Worm (Caenorhabditis elegans) whole organism, L1 larva: ENCODE results near the gene ZC250.5.

ENCODE experiments used
- C34B4.2 ChIP-seq: sonication (generic microtip); optimal IDR thresholded peaks from 2 replicates; lab custom pipeline; 2017; ENCODE audit warnings: mild to moderate bottlenecking, missing genetic modification characterization, missing compliant biosample characterization
- F16B12.6 ChIP-seq: fragments of 150-350 bp; optimal IDR thresholded peaks from 2 replicates; lab custom pipeline; 2014; ENCODE audit warnings: missing biosample characterization, missing genetic modification characterization
- blmp-1 ChIP-seq: fragments of 150-350 bp; optimal IDR thresholded peaks from 2 replicates; lab custom pipeline; 2014; ENCODE audit warnings: missing biosample characterization, missing genetic modification characterization
- ces-1 ChIP-seq: fragments of 150-350 bp; optimal IDR thresholded peaks from 2 replicates; lab custom pipeline; 2014; ENCODE audit warnings: missing biosample characterization, missing genetic modification reagents, missing genetic modification characterization
- dpl-1 ChIP-seq, 3 experiments: fragments of 150-350 bp in 2 of 3; sonication (generic microtip) in 1 of 3; optimal IDR thresholded peaks; 2 replicates each; lab custom pipeline; 2014 to 2017; ENCODE audit warnings: missing biosample characterization in 3 of 3, missing genetic modification characterization in 3 of 3, missing genetic modification reagents in 3 of 3
- dsc-1 ChIP-seq: sonication (generic microtip); optimal IDR thresholded peaks from 2 replicates; lab custom pipeline; 2016; ENCODE audit warnings: mild to moderate bottlenecking, missing genetic modification characterization, missing compliant biosample characterization
- efl-1 ChIP-seq, 4 experiments: fragments of 150-350 bp; optimal IDR thresholded peaks in 3 of 4; peaks in 1 of 4; 1 replicate in 1 of 4; 2 replicates in 3 of 4; lab custom pipeline; 2014; ENCODE audit warnings: missing biosample characterization in 2 of 4, missing genetic modification characterization in 2 of 4, missing genetic modification reagents in 2 of 4
- efl-3 ChIP-seq: fragments of 200-800 bp; sonication (Bioruptor generic); optimal IDR thresholded peaks from 2 replicates; lab custom pipeline; 2018; ENCODE audit warnings: mild to moderate bottlenecking, missing genetic modification characterization, missing compliant biosample characterization
- elt-2 ChIP-seq: sonication (generic microtip); optimal IDR thresholded peaks from 2 replicates; lab custom pipeline; 2016; ENCODE audit warnings: missing genetic modification characterization, mild to moderate bottlenecking, inconsistent platforms, missing compliant biosample characterization, missing genetic modification reagents
- elt-3 ChIP-seq, 6 experiments: fragments of 150-350 bp in 1 of 6; sonication (generic microtip); optimal IDR thresholded peaks; 2 replicates each; lab custom pipeline; 2017 to 2018; ENCODE audit warnings: missing biosample characterization in 6 of 6, missing genetic modification characterization in 6 of 6, inconsistent platforms in 1 of 6
- fkh-10 ChIP-seq: sonication (generic microtip); optimal IDR thresholded peaks from 2 replicates; lab custom pipeline; 2017; ENCODE audit warnings: missing biosample characterization, missing genetic modification reagents, missing genetic modification characterization
- fkh-4 ChIP-seq: sonication (generic microtip); optimal IDR thresholded peaks from 2 replicates; lab custom pipeline; 2016; ENCODE audit warnings: missing compliant biosample characterization, missing genetic modification characterization, borderline replicate concordance
- irx-1 ChIP-seq: sonication (generic microtip); optimal IDR thresholded peaks from 2 replicates; lab custom pipeline; 2016; ENCODE audit warnings: missing genetic modification characterization, missing compliant biosample characterization
- isw-1 ChIP-seq: fragments of 200-800 bp; sonication (Bioruptor generic); IDR thresholded peaks from 2 replicates; pipeline ENCODE4 v1.3.6; 2022; ENCODE audit warnings: missing genetic modification characterization, missing compliant biosample characterization
- lin-14 ChIP-seq: fragments of 200-800 bp; sonication (Bioruptor generic); optimal IDR thresholded peaks from 2 replicates; lab custom pipeline; 2018; ENCODE audit warnings: mild to moderate bottlenecking, missing genetic modification characterization, moderate library complexity, missing compliant biosample characterization
- lin-35 ChIP-seq, 2 experiments: fragments of 150-350 bp; optimal IDR thresholded peaks; 2 replicates each; lab custom pipeline; 2014; ENCODE audit warnings: missing biosample characterization in 2 of 2, missing genetic modification characterization in 2 of 2, missing genetic modification reagents in 2 of 2
- lir-3 ChIP-seq: sonication (generic microtip); optimal IDR thresholded peaks from 2 replicates; lab custom pipeline; 2016; ENCODE audit warnings: mild to moderate bottlenecking, missing genetic modification characterization, moderate library complexity, missing compliant biosample characterization; ENCODE audit not compliant: poor library complexity
- mdl-1 ChIP-seq, 2 experiments: fragments of 150-350 bp; optimal IDR thresholded peaks; 2 replicates each; lab custom pipeline; 2014 to 2017; ENCODE audit warnings: missing biosample characterization in 2 of 2, missing genetic modification characterization in 2 of 2, inconsistent platforms in 1 of 2
- mep-1 ChIP-seq: fragments of 150-350 bp; optimal IDR thresholded peaks from 2 replicates; lab custom pipeline; 2014; ENCODE audit warnings: missing biosample characterization, missing genetic modification characterization
- nhr-12 ChIP-seq: sonication (generic microtip); optimal IDR thresholded peaks from 2 replicates; lab custom pipeline; 2017; ENCODE audit warnings: missing biosample characterization, missing genetic modification characterization
- nhr-19 ChIP-seq: fragments of 200-800 bp; sonication (Bioruptor generic); conservative IDR thresholded peaks from 2 replicates; pipeline ENCODE4 v1.3.6; 2022; ENCODE audit warnings: missing genetic modification characterization, missing compliant biosample characterization
- nhr-237 ChIP-seq: fragments of 150-350 bp; optimal IDR thresholded peaks from 2 replicates; lab custom pipeline; 2014; ENCODE audit warnings: missing biosample characterization, missing genetic modification characterization
- nhr-28 ChIP-seq: fragments of 150-350 bp; optimal IDR thresholded peaks from 2 replicates; lab custom pipeline; 2014; ENCODE audit warnings: missing biosample characterization, missing genetic modification characterization
- nhr-47 ChIP-seq: sonication (generic microtip); optimal IDR thresholded peaks from 2 replicates; lab custom pipeline; 2016; ENCODE audit warnings: mild to moderate bottlenecking, missing genetic modification characterization, moderate library complexity, missing compliant biosample characterization
- nhr-71 ChIP-seq: sonication (generic microtip); optimal IDR thresholded peaks from 2 replicates; lab custom pipeline; 2016; ENCODE audit warnings: mild to moderate bottlenecking, missing genetic modification characterization, moderate library complexity, missing compliant biosample characterization
- nhr-76 ChIP-seq: sonication (generic microtip); optimal IDR thresholded peaks from 2 replicates; lab custom pipeline; 2017; ENCODE audit warnings: missing biosample characterization, missing genetic modification characterization
- nhr-85 ChIP-seq: sonication (generic microtip); peaks from one replicate; lab custom pipeline; 2016; ENCODE audit warnings: missing genetic modification characterization, inconsistent platforms, missing compliant biosample characterization
- pag-3 ChIP-seq: sonication (generic microtip); optimal IDR thresholded peaks from 2 replicates; lab custom pipeline; 2017; ENCODE audit warnings: missing genetic modification characterization, mild to moderate bottlenecking, missing compliant biosample characterization, antibody characterized with exemption, borderline replicate concordance; ENCODE audit not compliant: insufficient read depth
- snu-23 ChIP-seq: sonication (generic microtip); optimal IDR thresholded peaks from 2 replicates; lab custom pipeline; 2016; ENCODE audit warnings: missing genetic modification characterization, missing compliant biosample characterization
- sup-37 ChIP-seq: fragments of 200-800 bp; sonication (Bioruptor generic); optimal IDR thresholded peaks from 2 replicates; lab custom pipeline; 2018; ENCODE audit warnings: mild to moderate bottlenecking, missing genetic modification characterization, missing compliant biosample characterization
- tbx-2 ChIP-seq: sonication (generic microtip); optimal IDR thresholded peaks from 2 replicates; lab custom pipeline; 2016; ENCODE audit warnings: missing genetic modification characterization, missing compliant biosample characterization
- tlp-1 ChIP-seq: fragments of 150-350 bp; optimal IDR thresholded peaks from 2 replicates; lab custom pipeline; 2014; ENCODE audit warnings: missing biosample characterization, missing genetic modification characterization
- unc-86 ChIP-seq: sonication (generic microtip); optimal IDR thresholded peaks from 2 replicates; lab custom pipeline; 2016; ENCODE audit warnings: missing genetic modification characterization, missing compliant biosample characterization
- xbp-1 ChIP-seq: sonication (generic microtip); optimal IDR thresholded peaks from 2 replicates; lab custom pipeline; 2016; ENCODE audit warnings: missing genetic modification characterization, missing compliant biosample characterization
- zip-4 ChIP-seq: fragments of 200-800 bp; sonication (Bioruptor generic); optimal IDR thresholded peaks from 2 replicates; lab custom pipeline; 2018; ENCODE audit warnings: mild to moderate bottlenecking, missing genetic modification characterization, moderate library complexity, missing compliant biosample characterization

ZC250.5 gene

ce11 chrV:5845669-5846189 is 40.2 kb downstream of the ZC250.5 start, which contains the start of gene F26F12.3 (continued):
- TF ChIP-seq nhr-47 (tag; lab: Kevin White, UChicago) (peak; percentile 68), unc-86 (tag; lab: Kevin White, UChicago) (peak; percentile 32), zip-4 (GFP tag; lab: Kevin White, UChicago) (peak; percentile 3), nhr-12 (no peak)

- no peak for TF ChIP-seq efl-3 (GFP tag; lab: Kevin White, UChicago)
- TF ChIP-seq nhr-76, result no peak
- TF ChIP-seq nhr-28 (tag; lab: Kevin White, UChicago), result no peak
- TF ChIP-seq efl-1 (optimal IDR thresholded peaks at IDR 0.05; lab: Kevin White, UChicago), result no peak
- TF ChIP-seq efl-1 (GFP tag; optimal IDR thresholded peaks at IDR 0.05 in 1 of 2; lab: Kevin White, UChicago), result peak in 1 of 2 experiments; percentile 84
- no peak for TF ChIP-seq mep-1 (tag; lab: Kevin White, UChicago)
- TF ChIP-seq lin-35 (GFP tag; optimal IDR thresholded peaks at IDR 0.05; lab: Kevin White, UChicago), result peak in 1 of 2 experiments; percentile 3
- no peak for TF ChIP-seq F16B12.6 (tag; lab: Kevin White, UChicago)
- no peak for TF ChIP-seq mdl-1 (tag; optimal IDR thresholded peaks at IDR 0.05; lab: Kevin White, UChicago)
- peak; percentile 39 for TF ChIP-seq lin-14 (GFP tag; lab: Kevin White, UChicago)
- no peak for TF ChIP-seq nhr-237 (tag; lab: Kevin White, UChicago)
- TF ChIP-seq blmp-1 (tag; lab: Kevin White, UChicago), result peak; percentile 28
- TF ChIP-seq nhr-85, result peak; percentile 61
- TF ChIP-seq sup-37 (GFP tag; lab: Kevin White, UChicago), result no peak
- no peak for TF ChIP-seq tbx-2 (tag; lab: Kevin White, UChicago)
- TF ChIP-seq zip-4 (GFP tag; lab: Kevin White, UChicago), result no peak
- TF ChIP-seq snu-23 (GFP tag; lab: Kevin White, UChicago), result peak; percentile 20
- no peak for TF ChIP-seq fkh-4
- no peak for TF ChIP-seq ces-1 (GFP tag; lab: Kevin White, UChicago)
Observed at ce11 chrV:5846729-5847128, 41.2 kb downstream of the ZC250.5 start.

DNA sequence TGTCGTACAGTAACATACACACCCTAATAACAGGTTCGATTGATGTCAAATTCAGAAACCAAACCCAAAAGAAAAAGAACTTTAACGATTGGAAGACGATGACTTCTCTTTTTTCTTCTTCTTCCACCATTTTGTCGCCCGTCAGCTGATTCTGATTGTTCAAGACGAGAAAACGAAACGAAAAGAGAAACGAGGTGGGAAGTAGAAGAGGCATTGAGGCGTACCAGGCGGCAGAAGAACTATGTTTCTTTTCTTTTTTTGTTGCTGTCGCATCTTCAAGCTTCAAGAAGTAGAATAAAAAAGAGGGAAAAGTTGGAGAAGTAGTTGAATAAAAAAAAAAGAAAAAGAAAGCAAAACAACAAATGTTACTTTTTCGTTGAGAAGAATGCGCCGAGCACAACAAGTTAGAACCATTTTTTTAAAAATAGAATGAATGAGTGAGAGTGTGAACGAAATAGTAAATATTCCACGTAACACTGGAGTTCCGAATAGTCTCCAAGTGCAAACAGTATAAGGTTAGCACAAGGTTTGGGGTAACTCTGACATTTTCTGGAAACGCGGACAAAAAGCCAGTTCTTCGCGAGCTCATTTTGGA is 42.5 kb downstream of the ZC250.5 start:
- TF ChIP-seq blmp-1 (tag; lab: Kevin White, UChicago) (peak; percentile 65), mdl-1 (tag; optimal IDR thresholded peaks at IDR 0.05; lab: Kevin White, UChicago) (peak in 1 of 2 experiments; percentile 41), nhr-237 (tag; lab: Kevin White, UChicago) (no peak), nhr-71 (peak; percentile 13), nhr-85 (peak; percentile 29), nhr-19 (GFP tag; lab: Robert Waterston, UW) (no peak), tlp-1 (no peak), snu-23 (GFP tag; lab: Kevin White, UChicago) (peak; percentile 16), fkh-10 (GFP tag; lab: Kevin White, UChicago) (peak; percentile 22), nhr-12 (no peak), lin-35 (GFP tag; optimal IDR thresholded peaks at IDR 0.05; lab: Kevin White, UChicago) (peak in 1 of 2 experiments; percentile 25), dpl-1 (GFP tag; optimal IDR thresholded peaks at IDR 0.05; lab: Kevin White, UChicago) (no peak), lin-14 (GFP tag; lab: Kevin White, UChicago) (peak; percentile 65), dsc-1 (tag; lab: Kevin White, UChicago) (no peak), pag-3 (tag; lab: Kevin White, UChicago) (no peak), elt-2 (tag; lab: Kevin White, UChicago) (no peak), elt-3 (tag; optimal IDR thresholded peaks at IDR 0.05; lab: Kevin White, UChicago) (peak in 1 of 6 experiments; percentile 10), lir-3 (tag; lab: Kevin White, UChicago) (no peak), efl-1 (optimal IDR thresholded peaks at IDR 0.05; lab: Kevin White, UChicago) (no peak), efl-1 (GFP tag; optimal IDR thresholded peaks at IDR 0.05 in 1 of 2; lab: Kevin White, UChicago) (peak in 1 of 2 experiments; percentile 94)

DNA sequence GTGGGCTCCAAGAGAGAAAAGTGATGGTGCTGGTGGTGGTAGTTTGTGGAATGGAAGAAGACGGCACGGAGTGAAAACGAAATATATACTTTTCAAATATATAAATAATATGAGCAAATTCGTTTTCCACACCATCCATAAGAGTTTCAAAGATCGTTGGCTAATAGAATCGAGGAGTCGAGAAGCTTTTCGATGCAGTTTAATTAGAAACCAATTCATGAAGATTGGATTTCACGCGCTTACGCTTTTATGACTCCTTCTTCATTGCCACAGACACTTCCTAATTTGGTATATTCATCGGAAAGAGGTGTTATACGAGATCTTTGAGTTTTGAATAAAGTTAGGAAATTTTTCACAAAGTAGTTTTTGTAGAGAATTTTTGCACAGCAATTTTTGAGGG is 45.1 kb downstream of the ZC250.5 start:
- TF ChIP-seq lin-14 (GFP tag; lab: Kevin White, UChicago), result peak; percentile 27
- no peak for TF ChIP-seq isw-1 (GFP tag; lab: Robert Waterston, UW)
- peak; percentile 67 for TF ChIP-seq dsc-1 (tag; lab: Kevin White, UChicago)
- TF ChIP-seq irx-1, result no peak
- TF ChIP-seq nhr-47 (tag; lab: Kevin White, UChicago), result peak; percentile 6
- TF ChIP-seq xbp-1, result no peak
- TF ChIP-seq C34B4.2 (tag; lab: Kevin White, UChicago), result no peak
